Fruit fly (Drosophila melanogaster): ENCODE measurements around the gene CG3226.

The CG3226 gene

DNA sequence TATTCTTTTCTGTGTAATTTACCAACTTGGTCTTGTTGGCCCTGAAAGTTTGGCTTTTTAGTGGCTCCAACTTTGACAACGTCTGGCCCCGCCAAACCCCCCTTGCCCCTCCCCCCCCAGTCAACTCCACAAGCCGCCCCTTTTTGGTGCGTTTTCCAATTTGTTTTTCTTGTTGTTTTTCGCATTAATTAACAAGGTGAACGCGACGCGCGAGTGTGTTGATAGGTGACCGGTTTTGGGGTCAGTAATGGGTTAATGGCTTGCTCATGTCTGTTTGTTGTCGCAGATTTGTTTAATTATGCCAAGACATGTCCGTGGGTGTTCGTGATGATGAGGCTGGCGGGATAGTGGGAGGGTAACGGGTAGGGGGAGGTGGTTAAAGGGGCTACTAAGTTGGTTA, 37.3 kb downstream of the CG3226 start:
- TF ChIP-seq crol (GFP tag; IDR thresholded peaks at IDR 0.05): peak; percentile 77
- TF ChIP-seq sr (GFP tag; IDR thresholded peaks at IDR 0.05): 0 out of 3 replicates have a peak, but pooled peaks have one; percentile 31
- peak; percentile 77; the same call in 3 of the 4 replicates for TF ChIP-seq chinmo (GFP tag; IDR thresholded peaks at IDR 0.05; ENCODE audit: partially characterized antibody)
- no peak for TF ChIP-seq ap (GFP tag; IDR thresholded peaks at IDR 0.05)
- TF ChIP-seq tup (GFP tag; optimal IDR thresholded peaks at IDR 0.05): no peak
- TF ChIP-seq CG17385 (GFP tag; optimal IDR thresholded peaks at IDR 0.05): no peak
- TF ChIP-seq CG17186 (GFP tag; optimal IDR thresholded peaks at IDR 0.05): no peak
- TF ChIP-seq CG12769 (tag; optimal IDR thresholded peaks at IDR 0.05): peak; percentile 10
- TF ChIP-seq lov (optimal IDR thresholded peaks at IDR 0.05): no peak
- no peak for TF ChIP-seq lov (GFP tag; IDR thresholded peaks at IDR 0.05)
- no peak for TF ChIP-seq CG12155 (GFP tag; optimal IDR thresholded peaks at IDR 0.05)
- peak in 1 of 2 experiments; percentile 70 for TF ChIP-seq Hr78 (GFP tag; optimal IDR thresholded peaks at IDR 0.05)
- TF ChIP-seq CG6254 (GFP tag; optimal IDR thresholded peaks at IDR 0.05): no peak
- peak; percentile 40; the same call in 1 of the 2 replicates for TF ChIP-seq vvl (GFP tag; IDR thresholded peaks at IDR 0.05)
- TF ChIP-seq Awh (GFP tag; IDR thresholded peaks at IDR 0.05): peak; percentile 63

DNA sequence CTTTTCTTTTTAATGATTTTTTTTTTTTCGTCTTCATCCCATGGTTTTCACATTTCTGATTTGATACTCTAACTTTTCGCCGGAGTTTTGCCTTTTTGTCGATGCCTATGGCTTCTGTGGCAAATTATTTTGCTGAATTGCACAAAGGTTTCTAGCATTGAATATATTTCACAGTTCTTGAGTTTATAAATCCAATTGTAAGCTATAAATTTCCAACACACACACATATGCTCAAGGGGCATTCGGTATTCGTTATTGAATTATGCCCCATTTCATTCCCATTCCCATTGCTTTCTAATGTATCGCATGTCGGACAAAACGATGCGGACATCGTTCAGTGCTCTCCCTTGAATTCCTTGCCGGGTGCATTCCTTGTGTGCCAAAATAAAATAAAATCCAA, 38.6 kb downstream of the CG3226 start:
- TF ChIP-seq luna (GFP tag; optimal IDR thresholded peaks at IDR 0.05) (no peak), CG11504 (tag; optimal IDR thresholded peaks at IDR 0.05) (peak; percentile 76), Ssrp (tag; optimal IDR thresholded peaks at IDR 0.05) (peak; percentile 75), CG9609 (GFP tag; optimal IDR thresholded peaks at IDR 0.05) (no peak), HmgD (GFP tag; optimal IDR thresholded peaks at IDR 0.05) (no peak), wor (GFP tag; IDR thresholded peaks at IDR 0.05) (peak; percentile 53), dmrt11E (tag; optimal IDR thresholded peaks at IDR 0.05) (peak; percentile 53), Oli (tag; optimal IDR thresholded peaks at IDR 0.05) (peak; percentile 40), Poxn (GFP tag; IDR thresholded peaks at IDR 0.05) (no peak), CG9932 (GFP tag; IDR thresholded peaks at IDR 0.05) (no peak), az2 (GFP tag; optimal IDR thresholded peaks at IDR 0.05) (peak; percentile 52), E2f1 (GFP tag; IDR thresholded peaks at IDR 0.05) (peak; percentile 36; the same call in 1 of the 2 replicates), scrt (GFP tag; optimal IDR thresholded peaks at IDR 0.05) (no peak), CG12219 (GFP tag; optimal IDR thresholded peaks at IDR 0.05) (peak; percentile 10), kay (GFP tag; optimal IDR thresholded peaks at IDR 0.05) (no peak), her (GFP tag; optimal IDR thresholded peaks at IDR 0.05) (no peak), CG16863 (GFP tag; optimal IDR thresholded peaks at IDR 0.05) (peak; percentile 52), pan (optimal IDR thresholded peaks at IDR 0.05) (no peak), pan (GFP tag; optimal IDR thresholded peaks at IDR 0.05 in 1 of 2, IDR thresholded peaks at IDR 0.05 in 1 of 2) (peak in 1 of 2 experiments; percentile 77), stc (GFP tag; IDR thresholded peaks at IDR 0.05) (peak; percentile 39; the same call in 1 of the 2 replicates), gsb-n (tag; optimal IDR thresholded peaks at IDR 0.05) (peak; percentile 21), CG6791 (GFP tag; IDR thresholded peaks at IDR 0.05; ENCODE audit: partially characterized antibody) (no peak), CHES-1-like (GFP tag; optimal IDR thresholded peaks at IDR 0.05) (no peak), ara (GFP tag; IDR thresholded peaks at IDR 0.05) (peak; percentile 76), Dref (GFP tag; IDR thresholded peaks at IDR 0.05) (no peak), disco-r (GFP tag; optimal IDR thresholded peaks at IDR 0.05) (no peak), NFAT (GFP tag; IDR thresholded peaks at IDR 0.05) (no peak), Sin3A (optimal IDR thresholded peaks at IDR 0.05) (no peak), sisA (GFP tag; IDR thresholded peaks at IDR 0.05) (peak; percentile 63), p53 (GFP tag; optimal IDR thresholded peaks at IDR 0.05) (no peak), ro (GFP tag; IDR thresholded peaks at IDR 0.05) (no peak), Nf-YA (GFP tag; IDR thresholded peaks at IDR 0.05) (peak; percentile 46; the same call in 1 of the 2 replicates), Drgx (GFP tag; IDR thresholded peaks at IDR 0.05) (no peak; the same call in 1 of the 2 replicates), CG7987 (GFP tag; optimal IDR thresholded peaks at IDR 0.05) (no peak), bsh (GFP tag; optimal IDR thresholded peaks at IDR 0.05) (peak; percentile 30 to 67), Ravus (GFP tag; IDR thresholded peaks at IDR 0.05) (no peak), mld (GFP tag; IDR thresholded peaks at IDR 0.05; ENCODE audit: partially characterized antibody) (no peak)

Data from whole organism, embryonic.